Worm (Caenorhabditis elegans): ENCODE results near the gene F42A10.6.
"Not testable (repeated sequence)": the region's sequence is repeated elsewhere in the genome, so short reads cannot be mapped to it uniquely, and the experiment has no call there.

- not testable (repeated sequence) for TF ChIP-seq Y79H2A.3 (GFP tag; conservative IDR thresholded peaks at IDR 0.05); let-526 (GFP tag; IDR thresholded peaks at IDR 0.05); pha-4 (tag; optimal IDR thresholded peaks at IDR 0.05); egl-44 (GFP tag; IDR thresholded peaks at IDR 0.05)
- peak; percentile 68 for TF ChIP-seq attf-5 (GFP tag; optimal IDR thresholded peaks at IDR 0.05)
Observed at ce11 chrIII:6133389-6133789, 43.3 kb downstream of the F42A10.6 start.

All from whole organism, young adult.